Fruit fly (Drosophila melanogaster): ENCODE measurements around the gene Pus10.

- TF ChIP-seq trh (GFP tag; optimal IDR thresholded peaks at IDR 0.05) (no peak), Asciz (GFP tag; optimal IDR thresholded peaks at IDR 0.05) (no peak), gro (GFP tag; optimal IDR thresholded peaks at IDR 0.05) (no peak), gsb (GFP tag; IDR thresholded peaks at IDR 0.05) (no peak)
These were observed 48.6 kb downstream of the Pus10 start, which contains the start of the genes Nhe1 and Sam-S for dm6 chr2L:106540-106939.

Measured in whole organism, embryonic.